Worm (Caenorhabditis elegans) whole organism, late embryonic: ENCODE results near the gene K09E4.4.

Experiments
- C08G9.2 ChIP-seq: sonication (generic microtip); optimal IDR thresholded peaks from 2 replicates; lab custom pipeline; 2016; ENCODE audit warnings: mild to moderate bottlenecking, missing genetic modification characterization, moderate library complexity, missing compliant biosample characterization
- F13H6.1 ChIP-seq: sonication (generic microtip); optimal IDR thresholded peaks from 2 replicates; lab custom pipeline; 2016; ENCODE audit warnings: missing genetic modification characterization, missing compliant biosample characterization
- K02D7.2 ChIP-seq: sonication (generic microtip); optimal IDR thresholded peaks from 2 replicates; lab custom pipeline; 2017; ENCODE audit warnings: mild to moderate bottlenecking, missing genetic modification characterization, missing compliant biosample characterization
- ahr-1 ChIP-seq: sonication (generic microtip); optimal IDR thresholded peaks from 2 replicates; lab custom pipeline; 2016; ENCODE audit warnings: missing genetic modification characterization, missing compliant biosample characterization
- ama-1 ChIP-seq: fragments of 150-350 bp; optimal IDR thresholded peaks from 2 replicates; lab custom pipeline; 2014
- ceh-14 ChIP-seq: sonication (generic microtip); optimal IDR thresholded peaks from 2 replicates; lab custom pipeline; 2016; ENCODE audit warnings: missing genotype, missing genetic modification characterization, missing compliant biosample characterization
- dmd-4 ChIP-seq: sonication (generic microtip); optimal IDR thresholded peaks from 2 replicates; lab custom pipeline; 2016; ENCODE audit warnings: borderline replicate concordance, missing genetic modification characterization, missing compliant biosample characterization
- fkh-10 ChIP-seq: fragments of 150-350 bp; optimal IDR thresholded peaks from 2 replicates; lab custom pipeline; 2014; ENCODE audit warnings: missing biosample characterization, missing genetic modification reagents, missing genetic modification characterization
- madf-2 ChIP-seq: sonication (generic microtip); optimal IDR thresholded peaks from 2 replicates; lab custom pipeline; 2017; ENCODE audit warnings: missing genetic modification characterization, missing compliant biosample characterization
- nfya-1 ChIP-seq: sonication (generic microtip); optimal IDR thresholded peaks from 2 replicates; lab custom pipeline; 2017; ENCODE audit warnings: missing genetic modification characterization, mild to moderate bottlenecking, missing compliant biosample characterization, antibody characterized with exemption, moderate library complexity
- npax-4 ChIP-seq: sonication (generic microtip); optimal IDR thresholded peaks from 2 replicates; lab custom pipeline; 2016; ENCODE audit warnings: missing genetic modification characterization, missing compliant biosample characterization
- sdc-2 ChIP-seq: sonication (generic microtip); optimal IDR thresholded peaks from 2 replicates; lab custom pipeline; 2016; ENCODE audit warnings: missing genotype, missing genetic modification characterization, missing compliant biosample characterization
- tbx-2 ChIP-seq: sonication (generic microtip); optimal IDR thresholded peaks from 2 replicates; lab custom pipeline; 2016; ENCODE audit warnings: missing genetic modification characterization, missing compliant biosample characterization
- unc-55 ChIP-seq: sonication (generic microtip); optimal IDR thresholded peaks from 2 replicates; lab custom pipeline; 2017; ENCODE audit warnings: missing biosample characterization, missing genetic modification reagents, missing genetic modification characterization

ce11 chrII:14074825-14075224, 47.1 kb downstream of the K09E4.4 start:
- no peak for TF ChIP-seq tbx-2 (tag; lab: Kevin White, UChicago)
- TF ChIP-seq unc-55, result no peak
- TF ChIP-seq ceh-14 (tag; lab: Kevin White, UChicago), result no peak
- no peak for TF ChIP-seq madf-2 (tag; lab: Kevin White, UChicago)
- no peak for TF ChIP-seq ahr-1
- no peak for TF ChIP-seq fkh-10 (GFP tag; lab: Kevin White, UChicago)
- TF ChIP-seq ama-1 (lab: Kevin White, UChicago), result no peak
- TF ChIP-seq F13H6.1, result no peak
- TF ChIP-seq sdc-2 (tag; lab: Kevin White, UChicago), result no peak
- TF ChIP-seq C08G9.2 (tag; lab: Kevin White, UChicago), result no peak
- no peak for TF ChIP-seq K02D7.2
- no peak for TF ChIP-seq nfya-1 (tag; lab: Kevin White, UChicago)
- no peak for TF ChIP-seq npax-4 (tag; lab: Kevin White, UChicago)
- no peak for TF ChIP-seq dmd-4 (tag; lab: Kevin White, UChicago)
